Worm (Caenorhabditis elegans): ENCODE data around the gene mrp-6.
A peak's percentile ranks its signal among the peaks of the same experiment; 100 is the strongest.

Gene mrp-6

ce11 chrX:4137452-4138164, 48.9 kb downstream of the mrp-6 start:
- TF ChIP-seq skn-1 (tag; optimal IDR thresholded peaks at IDR 0.05) (no peak), sea-2 (GFP tag; optimal IDR thresholded peaks at IDR 0.05) (no peak), nhr-67 (tag; optimal IDR thresholded peaks at IDR 0.05) (no peak), aly-2 (tag; optimal IDR thresholded peaks at IDR 0.05) (no peak), eor-1 (tag; optimal IDR thresholded peaks at IDR 0.05) (no peak), ZK546.5 (tag; optimal IDR thresholded peaks at IDR 0.05) (no peak), unc-62 (GFP tag; optimal IDR thresholded peaks at IDR 0.05) (peak; percentile 33), ztf-4 (tag; optimal IDR thresholded peaks at IDR 0.05) (no peak), lin-39 (tag; optimal IDR thresholded peaks at IDR 0.05) (peak; percentile 66), hmg-11 (tag; optimal IDR thresholded peaks at IDR 0.05) (peak; percentile 19), fos-1 (tag; optimal IDR thresholded peaks at IDR 0.05) (no peak), mml-1 (tag; optimal IDR thresholded peaks at IDR 0.05) (no peak), R02D3.7 (tag; optimal IDR thresholded peaks at IDR 0.05) (peak; percentile 9), egl-27 (tag; optimal IDR thresholded peaks at IDR 0.05) (no peak), elt-1 (tag; optimal IDR thresholded peaks at IDR 0.05) (no peak), ceh-9 (tag; optimal IDR thresholded peaks at IDR 0.05) (no peak), egl-5 (tag; optimal IDR thresholded peaks at IDR 0.05) (peak; percentile 4), mdl-1 (tag; optimal IDR thresholded peaks at IDR 0.05) (peak; percentile 29), ama-1 (optimal IDR thresholded peaks at IDR 0.05) (peak; percentile 30), zag-1 (tag; optimal IDR thresholded peaks at IDR 0.05) (no peak), elt-3 (tag; optimal IDR thresholded peaks at IDR 0.05) (peak in 2 of 3 experiments; percentile 32 to 68), nhr-77 (tag; optimal IDR thresholded peaks at IDR 0.05) (no peak), nhr-43 (tag; optimal IDR thresholded peaks at IDR 0.05; ENCODE audit: poor library complexity, severe bottlenecking) (peak; percentile 65), ztf-11 (tag; optimal IDR thresholded peaks at IDR 0.05) (no peak), ceh-16 (tag; optimal IDR thresholded peaks at IDR 0.05) (no peak), pqm-1 (tag; optimal IDR thresholded peaks at IDR 0.05) (no peak), lsy-12 (tag; optimal IDR thresholded peaks at IDR 0.05) (no peak), snpc-4 (tag; optimal IDR thresholded peaks at IDR 0.05) (no peak), nhr-25 (tag; optimal IDR thresholded peaks at IDR 0.05) (no peak), tbx-2 (tag; optimal IDR thresholded peaks at IDR 0.05) (no peak), nfya-1 (tag; optimal IDR thresholded peaks at IDR 0.05; ENCODE audit: insufficient read depth) (peak; percentile 51), fkh-10 (GFP tag; optimal IDR thresholded peaks at IDR 0.05) (no peak), jun-1 (tag; optimal IDR thresholded peaks at IDR 0.05) (peak; percentile 30), nhr-237 (tag; optimal IDR thresholded peaks at IDR 0.05) (no peak), nhr-12 (tag; optimal IDR thresholded peaks at IDR 0.05) (no peak), nhr-23 (tag; optimal IDR thresholded peaks at IDR 0.05) (peak; percentile 41), nhr-28 (tag; optimal IDR thresholded peaks at IDR 0.05) (no peak), daf-12 (tag; optimal IDR thresholded peaks at IDR 0.05) (no peak), nhr-76 (tag; optimal IDR thresholded peaks at IDR 0.05) (no peak), lin-15B (tag; optimal IDR thresholded peaks at IDR 0.05) (no peak), fkh-2 (tag; optimal IDR thresholded peaks at IDR 0.05) (no peak), elt-2 (tag; optimal IDR thresholded peaks at IDR 0.05) (peak; percentile 23), ceh-28 (tag; optimal IDR thresholded peaks at IDR 0.05) (peak; percentile 57), nhr-11 (tag; optimal IDR thresholded peaks at IDR 0.05) (no peak), pha-4 (tag; optimal IDR thresholded peaks at IDR 0.05) (no peak), ceh-82 (tag; optimal IDR thresholded peaks at IDR 0.05) (no peak), unc-39 (tag; optimal IDR thresholded peaks at IDR 0.05) (no peak)

Data from whole organism, L3 larva.